Worm (Caenorhabditis elegans): ENCODE measurements around the gene dmsr-10.

The dmsr-10 gene

DNA sequence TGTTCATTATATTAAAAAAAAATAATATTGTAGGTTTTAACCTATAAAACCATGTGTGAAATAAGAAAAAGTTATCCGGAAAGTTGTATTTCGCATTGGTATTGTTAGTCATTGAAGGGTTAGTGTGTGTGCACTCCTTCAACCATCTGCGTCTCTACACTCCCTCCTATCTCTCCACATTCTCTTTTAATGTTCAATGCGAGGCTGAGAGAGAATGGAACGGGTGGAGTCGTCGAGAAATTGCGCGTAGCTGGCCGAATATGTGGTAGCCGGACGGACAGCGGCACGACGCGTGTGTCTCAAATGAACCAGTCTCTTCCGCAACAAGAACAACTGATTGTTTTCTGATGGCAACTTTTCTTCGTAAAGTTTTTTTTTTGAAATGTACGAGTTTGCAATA, 4.9 kb downstream of the dmsr-10 start:
- TF ChIP-seq unc-62 (GFP tag; optimal IDR thresholded peaks at IDR 0.05) (no peak), unc-39 (tag; optimal IDR thresholded peaks at IDR 0.05) (no peak), nhr-76 (tag; optimal IDR thresholded peaks at IDR 0.05) (no peak), cnd-1 (tag; optimal IDR thresholded peaks at IDR 0.05) (no peak), nhr-28 (tag; optimal IDR thresholded peaks at IDR 0.05) (no peak), ces-1 (GFP tag; optimal IDR thresholded peaks at IDR 0.05) (peak; percentile 29), ceh-83 (GFP tag; optimal IDR thresholded peaks at IDR 0.05) (no peak), nhr-12 (tag; optimal IDR thresholded peaks at IDR 0.05) (no peak), ceh-43 (GFP tag; optimal IDR thresholded peaks at IDR 0.05) (no peak), unc-120 (tag; optimal IDR thresholded peaks at IDR 0.05; ENCODE audit: poor library complexity, severe bottlenecking) (peak; percentile 79), lin-32 (GFP tag; optimal IDR thresholded peaks at IDR 0.05) (no peak), ztf-11 (tag; optimal IDR thresholded peaks at IDR 0.05) (no peak), ham-2 (GFP tag; optimal IDR thresholded peaks at IDR 0.05) (peak; percentile 46), M03D4.4 (tag; optimal IDR thresholded peaks at IDR 0.05) (no peak), hlh-1 (tag; optimal IDR thresholded peaks at IDR 0.05) (peak; percentile 58), zip-8 (tag; optimal IDR thresholded peaks at IDR 0.05) (no peak), mep-1 (tag; optimal IDR thresholded peaks at IDR 0.05) (no peak), ceh-39 (tag; optimal IDR thresholded peaks at IDR 0.05) (no peak), sptf-1 (tag; optimal IDR thresholded peaks at IDR 0.05) (no peak), mls-2 (tag; optimal IDR thresholded peaks at IDR 0.05) (peak; percentile 33), lsy-2 (tag; optimal IDR thresholded peaks at IDR 0.05) (no peak)

DNA sequence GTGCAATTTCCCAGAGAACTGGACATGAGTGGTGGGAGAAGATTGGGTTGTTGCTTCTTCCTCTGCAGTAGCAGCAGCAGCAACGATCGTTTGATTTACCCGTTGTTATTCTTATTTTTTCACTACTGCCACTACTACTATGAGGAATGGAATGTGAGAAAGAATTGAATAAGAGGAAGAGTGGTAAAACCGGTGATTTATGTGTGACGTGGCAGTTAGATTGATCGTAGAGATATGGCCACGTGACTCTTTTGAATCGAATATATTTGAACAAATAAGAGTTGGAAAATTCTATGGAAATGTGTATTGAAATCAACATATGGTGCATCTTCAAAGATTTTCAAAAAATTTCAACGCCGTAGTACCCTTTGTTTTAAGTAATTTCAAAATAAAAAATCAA, 5.5 kb downstream of the dmsr-10 start:
- TF ChIP-seq blmp-1 (tag; optimal IDR thresholded peaks at IDR 0.05) (no peak), cnd-1 (tag; optimal IDR thresholded peaks at IDR 0.05) (no peak), pha-4 (tag; optimal IDR thresholded peaks at IDR 0.05) (no peak), zip-8 (tag; optimal IDR thresholded peaks at IDR 0.05) (no peak), lsy-2 (tag; optimal IDR thresholded peaks at IDR 0.05) (no peak), ceh-39 (tag; optimal IDR thresholded peaks at IDR 0.05) (no peak), M03D4.4 (tag; optimal IDR thresholded peaks at IDR 0.05) (no peak), tbx-8 (GFP tag; optimal IDR thresholded peaks at IDR 0.05) (no peak), unc-62 (GFP tag; optimal IDR thresholded peaks at IDR 0.05) (no peak), nhr-237 (tag; optimal IDR thresholded peaks at IDR 0.05) (no peak), elt-3 (tag; optimal IDR thresholded peaks at IDR 0.05) (no peak), unc-120 (tag; optimal IDR thresholded peaks at IDR 0.05; ENCODE audit: poor library complexity, severe bottlenecking) (no peak), elt-1 (tag; optimal IDR thresholded peaks at IDR 0.05; ENCODE audit: borderline replicate concordance, insufficient read depth) (no peak), ztf-11 (tag; optimal IDR thresholded peaks at IDR 0.05) (no peak), hlh-1 (tag; optimal IDR thresholded peaks at IDR 0.05) (no peak), sem-2 (GFP tag; optimal IDR thresholded peaks at IDR 0.05) (no peak), ceh-43 (GFP tag; optimal IDR thresholded peaks at IDR 0.05) (no peak)

DNA sequence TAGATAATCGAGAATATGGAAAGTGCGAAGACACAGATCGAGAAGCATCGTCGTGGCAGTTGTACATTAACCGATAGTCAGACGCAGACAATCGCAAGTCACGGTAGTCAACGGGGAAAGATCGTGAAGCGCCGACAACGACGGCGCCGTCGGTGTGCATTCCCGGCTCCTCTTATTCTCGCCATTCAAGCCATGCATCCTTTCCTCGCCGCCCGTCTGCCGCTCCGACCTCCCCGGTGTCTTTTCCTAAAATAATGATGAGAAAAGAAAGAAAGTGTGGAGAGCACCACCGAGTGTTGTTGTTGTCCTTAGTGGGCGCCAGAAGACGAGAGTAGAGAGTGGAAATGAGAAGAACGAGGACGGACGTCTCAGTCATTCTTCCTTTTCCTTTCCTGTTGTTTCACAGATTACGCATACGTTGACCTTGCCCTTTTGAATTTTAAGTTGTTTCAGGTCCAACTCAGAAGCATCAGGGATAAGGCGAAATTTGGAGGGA, 8.0 kb downstream of the dmsr-10 start, which contains the start of gene ZC404.1:
Gene ZC404.1, plus strand, starts transcription at position 446 of the 496 bp plus-strand sequence.
- TF ChIP-seq elt-1 (tag; optimal IDR thresholded peaks at IDR 0.05; ENCODE audit: borderline replicate concordance, insufficient read depth), result no peak

DNA sequence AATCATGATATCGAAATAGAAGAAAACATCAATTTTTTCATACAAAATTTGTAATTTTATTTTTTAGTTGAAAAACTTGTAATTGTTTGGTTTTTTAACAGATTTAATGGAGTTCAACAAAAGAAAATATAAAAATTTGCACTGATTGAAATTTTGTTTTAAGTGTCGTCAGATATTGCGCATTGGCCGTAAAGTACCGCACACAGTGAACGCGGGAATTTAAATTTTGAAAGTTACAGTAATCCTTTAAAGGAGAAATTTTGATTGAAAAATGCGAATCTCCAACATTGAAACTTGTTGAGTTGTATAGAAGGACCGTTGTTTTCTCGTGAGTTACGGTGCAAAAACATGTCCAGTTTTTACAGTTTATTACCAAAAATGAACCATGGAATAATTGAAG, 8.8 kb downstream of the dmsr-10 start:
- TF ChIP-seq mab-5 (tag; optimal IDR thresholded peaks at IDR 0.05) (no peak), drap-1 (GFP tag; optimal IDR thresholded peaks at IDR 0.05) (no peak), nhr-12 (tag; optimal IDR thresholded peaks at IDR 0.05) (no peak), mep-1 (tag; optimal IDR thresholded peaks at IDR 0.05) (no peak), lin-13 (tag; optimal IDR thresholded peaks at IDR 0.05) (no peak), ceh-83 (GFP tag; optimal IDR thresholded peaks at IDR 0.05) (no peak), lsy-2 (tag; optimal IDR thresholded peaks at IDR 0.05) (no peak), ceh-39 (tag; optimal IDR thresholded peaks at IDR 0.05) (no peak), snpc-4 (tag; optimal IDR thresholded peaks at IDR 0.05) (no peak), flh-1 (GFP tag; optimal IDR thresholded peaks at IDR 0.05) (no peak), tbx-8 (GFP tag; optimal IDR thresholded peaks at IDR 0.05) (no peak), unc-62 (GFP tag; optimal IDR thresholded peaks at IDR 0.05) (no peak)

DNA sequence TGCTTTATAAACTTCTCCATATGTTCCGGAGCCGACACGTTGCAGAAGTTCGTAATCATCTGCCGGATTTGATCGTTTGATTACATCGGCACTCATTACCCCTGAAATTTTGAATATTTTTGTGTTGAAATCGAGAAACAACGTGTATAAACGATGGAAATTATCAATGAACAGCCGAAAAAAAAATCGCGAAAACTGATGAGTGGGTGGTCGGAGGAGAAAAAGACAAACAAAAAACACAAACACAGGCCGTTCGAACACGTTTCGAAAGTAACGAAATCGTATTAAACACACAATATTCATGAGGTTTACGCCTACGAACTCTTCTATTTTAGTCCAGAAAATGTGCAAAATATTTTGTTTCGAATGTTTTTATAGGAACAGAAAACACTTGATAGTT, 9.2 kb downstream of the dmsr-10 start, which contains the start of gene gck-2:
Gene gck-2, minus strand, starts transcription at position 101 of the 400 bp plus-strand sequence.
- TF ChIP-seq snpc-4 (tag; optimal IDR thresholded peaks at IDR 0.05) (no peak), cnd-1 (tag; optimal IDR thresholded peaks at IDR 0.05) (no peak), flh-1 (GFP tag; optimal IDR thresholded peaks at IDR 0.05) (no peak), drap-1 (GFP tag; optimal IDR thresholded peaks at IDR 0.05) (no peak), elt-3 (tag; optimal IDR thresholded peaks at IDR 0.05) (no peak), mls-2 (tag; optimal IDR thresholded peaks at IDR 0.05) (no peak), mab-5 (tag; optimal IDR thresholded peaks at IDR 0.05) (no peak), unc-120 (tag; optimal IDR thresholded peaks at IDR 0.05; ENCODE audit: poor library complexity, severe bottlenecking) (no peak), lsy-2 (tag; optimal IDR thresholded peaks at IDR 0.05) (no peak), ztf-11 (tag; optimal IDR thresholded peaks at IDR 0.05) (no peak), lin-13 (tag; optimal IDR thresholded peaks at IDR 0.05) (no peak), elt-1 (tag; optimal IDR thresholded peaks at IDR 0.05; ENCODE audit: borderline replicate concordance, insufficient read depth) (no peak), ces-1 (GFP tag; optimal IDR thresholded peaks at IDR 0.05) (no peak), unc-62 (GFP tag; optimal IDR thresholded peaks at IDR 0.05) (no peak), tbx-8 (GFP tag; optimal IDR thresholded peaks at IDR 0.05) (no peak)
